Fruit fly (Drosophila melanogaster): ENCODE measurements around the gene Apc.
A peak's percentile ranks its signal among the peaks of the same experiment; 100 is the strongest.

Gene Apc

DNA sequence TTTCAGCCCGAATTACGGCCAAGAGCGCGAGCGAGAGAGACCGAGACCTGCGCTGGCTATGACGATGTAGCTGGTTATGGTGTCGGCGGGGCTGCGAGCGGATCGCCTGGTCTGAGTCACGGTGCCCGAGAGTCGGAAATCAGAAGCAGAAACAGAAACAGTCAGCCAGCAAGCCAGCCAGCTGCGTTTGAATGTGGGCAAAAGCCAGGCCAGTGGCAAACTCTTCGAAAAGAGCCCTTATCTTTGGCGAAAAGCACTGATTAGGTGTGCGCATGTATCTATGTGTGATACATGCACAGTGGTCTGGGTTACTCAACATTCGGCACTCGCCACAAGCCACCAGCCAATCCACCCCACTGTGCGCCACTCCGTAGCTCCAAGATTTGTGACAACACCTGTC is 13.4 kb downstream of the Apc start (continued):
- TF ChIP-seq CG4820 (GFP tag; optimal IDR thresholded peaks at IDR 0.05) (no peak), CG5180 (GFP tag; optimal IDR thresholded peaks at IDR 0.05) (no peak), danr (GFP tag; IDR thresholded peaks at IDR 0.05) (no peak), CG34376 (GFP tag; optimal IDR thresholded peaks at IDR 0.05) (peak; percentile 85), CG6654 (GFP tag; optimal IDR thresholded peaks at IDR 0.05) (no peak), CG17328 (GFP tag; IDR thresholded peaks at IDR 0.05) (no peak), CG17186 (GFP tag; optimal IDR thresholded peaks at IDR 0.05) (no peak), Scr (GFP tag; IDR thresholded peaks at IDR 0.05; ENCODE audit: partially characterized antibody) (no peak), CG13287 (GFP tag; IDR thresholded peaks at IDR 0.05; ENCODE audit: partially characterized antibody) (no peak; the same call in 1 of the 2 replicates), esg (GFP tag; conservative IDR thresholded peaks at IDR 0.05) (no peak), CG18262 (tag; optimal IDR thresholded peaks at IDR 0.05) (no peak), disco-r (GFP tag; optimal IDR thresholded peaks at IDR 0.05) (no peak), kay (GFP tag; optimal IDR thresholded peaks at IDR 0.05) (peak; percentile 71), h (optimal IDR thresholded peaks at IDR 0.05) (no peak), HLH54F (GFP tag; optimal IDR thresholded peaks at IDR 0.05) (no peak), CG12299 (tag; optimal IDR thresholded peaks at IDR 0.05) (no peak), CG12769 (tag; optimal IDR thresholded peaks at IDR 0.05) (peak; percentile 26), chm (GFP tag; IDR thresholded peaks at IDR 0.05) (peak; percentile 53; the same call in 1 of the 2 replicates), Rx (GFP tag; IDR thresholded peaks at IDR 0.05) (no peak), kni (GFP tag; optimal IDR thresholded peaks at IDR 0.05) (no peak), insv (GFP tag; optimal IDR thresholded peaks at IDR 0.05) (no peak), CG32532 (GFP tag; IDR thresholded peaks at IDR 0.05) (peak; percentile 50), Sry-δ (GFP tag; optimal IDR thresholded peaks at IDR 0.05) (no peak), lab (GFP tag; optimal IDR thresholded peaks at IDR 0.05) (peak; percentile 54), CG4617 (GFP tag; optimal IDR thresholded peaks at IDR 0.05; ENCODE audit: borderline replicate concordance) (no peak), chn (GFP tag; optimal IDR thresholded peaks at IDR 0.05) (no peak), bowl (GFP tag; IDR thresholded peaks at IDR 0.05) (peak; percentile 39; the same call in 1 of the 2 replicates), Doc3 (GFP tag; IDR thresholded peaks at IDR 0.05; ENCODE audit: partially characterized antibody) (no peak), CG13123 (GFP tag; optimal IDR thresholded peaks at IDR 0.05) (no peak), sob (GFP tag; IDR thresholded peaks at IDR 0.05) (peak; percentile 47; the same call in 1 of the 2 replicates), CG17568 (GFP tag; optimal IDR thresholded peaks at IDR 0.05) (no peak), Hr39 (optimal IDR thresholded peaks at IDR 0.05) (no peak), Nf-YC (tag; optimal IDR thresholded peaks at IDR 0.05) (no peak), CG15514 (GFP tag; optimal IDR thresholded peaks at IDR 0.05) (no peak), CG7963 (GFP tag; IDR thresholded peaks at IDR 0.05; ENCODE audit: partially characterized antibody) (no peak), CG9817 (tag; optimal IDR thresholded peaks at IDR 0.05) (no peak), wdn (GFP tag; IDR thresholded peaks at IDR 0.05) (no peak), Asciz (GFP tag; optimal IDR thresholded peaks at IDR 0.05) (no peak), NC2β (GFP tag; optimal IDR thresholded peaks at IDR 0.05) (no peak), Hsf (GFP tag; optimal IDR thresholded peaks at IDR 0.05) (no peak), E2f1 (GFP tag; IDR thresholded peaks at IDR 0.05) (no peak), CG1792 (GFP tag; optimal IDR thresholded peaks at IDR 0.05) (no peak), fu2 (GFP tag; optimal IDR thresholded peaks at IDR 0.05) (no peak), CG2875 (GFP tag; optimal IDR thresholded peaks at IDR 0.05) (no peak), vvl (GFP tag; IDR thresholded peaks at IDR 0.05) (0 out of 2 replicates have a peak, but pooled peaks have one; percentile 8), CG16863 (GFP tag; optimal IDR thresholded peaks at IDR 0.05) (no peak), CG9215 (GFP tag; IDR thresholded peaks at IDR 0.05) (no peak), sug (tag; optimal IDR thresholded peaks at IDR 0.05) (no peak), B-H2 (GFP tag; optimal IDR thresholded peaks at IDR 0.05) (no peak), CG13894 (tag; optimal IDR thresholded peaks at IDR 0.05) (peak; percentile 27), Poxn (GFP tag; IDR thresholded peaks at IDR 0.05) (no peak), Ada2b (GFP tag; IDR thresholded peaks at IDR 0.05) (no peak)
